Fruit fly (Drosophila melanogaster): ENCODE results near the gene Edem1.
A peak's percentile ranks its signal among the peaks of the same experiment; 100 is the strongest.

Gene Edem1

dm6 chrX:1889926-1890325 lies 18.7 kb downstream of the Edem1 start, which contains the start of the genes trr and mRpL16 (continued):
- TF ChIP-seq luna (GFP tag; optimal IDR thresholded peaks at IDR 0.05) (no peak), zfh2 (GFP tag; optimal IDR thresholded peaks at IDR 0.05) (peak; percentile 65), Atf-2 (GFP tag; optimal IDR thresholded peaks at IDR 0.05) (no peak), ttk (GFP tag; IDR thresholded peaks at IDR 0.05) (no peak), CG3838 (GFP tag; optimal IDR thresholded peaks at IDR 0.05) (no peak), CG10209 (GFP tag; optimal IDR thresholded peaks at IDR 0.05) (no peak), fd3F (GFP tag; optimal IDR thresholded peaks at IDR 0.05) (peak; percentile 1), Drgx (GFP tag; IDR thresholded peaks at IDR 0.05) (no peak), CG4282 (GFP tag; optimal IDR thresholded peaks at IDR 0.05) (no peak), CG15011 (GFP tag; optimal IDR thresholded peaks at IDR 0.05) (no peak), CG6683 (GFP tag; optimal IDR thresholded peaks at IDR 0.05) (no peak), Asciz (GFP tag; optimal IDR thresholded peaks at IDR 0.05) (no peak), pb (GFP tag; optimal IDR thresholded peaks at IDR 0.05) (no peak), Deaf1 (tag; optimal IDR thresholded peaks at IDR 0.05) (no peak), CG14014 (GFP tag; IDR thresholded peaks at IDR 0.05) (no peak), CG10565 (GFP tag; optimal IDR thresholded peaks at IDR 0.05) (no peak), CG12942 (GFP tag; optimal IDR thresholded peaks at IDR 0.05) (peak; percentile 6), CG8359 (GFP tag; optimal IDR thresholded peaks at IDR 0.05; ENCODE audit: borderline replicate concordance) (no peak), oc (tag; optimal IDR thresholded peaks at IDR 0.05) (no peak), CTCF (GFP tag; optimal IDR thresholded peaks at IDR 0.05) (no peak), az2 (GFP tag; optimal IDR thresholded peaks at IDR 0.05) (no peak), CG12236 (GFP tag; optimal IDR thresholded peaks at IDR 0.05) (no peak), CG11723 (GFP tag; optimal IDR thresholded peaks at IDR 0.05) (no peak), ATbp (GFP tag; optimal IDR thresholded peaks at IDR 0.05) (no peak), CG32772 (GFP tag; IDR thresholded peaks at IDR 0.05) (peak; percentile 41; the same call in 1 of the 2 replicates), nom (GFP tag; optimal IDR thresholded peaks at IDR 0.05) (no peak), CG7839 (tag; optimal IDR thresholded peaks at IDR 0.05) (no peak), CG10267 (tag; optimal IDR thresholded peaks at IDR 0.05) (peak; percentile 60), en (GFP tag; optimal IDR thresholded peaks at IDR 0.05) (no peak), sens-2 (GFP tag; IDR thresholded peaks at IDR 0.05) (no peak), CG7556 (GFP tag; optimal IDR thresholded peaks at IDR 0.05) (peak; percentile 4), mirr (GFP tag; optimal IDR thresholded peaks at IDR 0.05) (peak; percentile 40), pfk (GFP tag; optimal IDR thresholded peaks at IDR 0.05) (no peak), yki (optimal IDR thresholded peaks at IDR 0.05) (no peak), CG10979 (tag; optimal IDR thresholded peaks at IDR 0.05) (peak; percentile 32), zen2 (GFP tag; IDR thresholded peaks at IDR 0.05; ENCODE audit: partially characterized antibody) (peak; percentile 30; the same call in 1 of the 3 replicates), grn (GFP tag; optimal IDR thresholded peaks at IDR 0.05) (no peak), sna (GFP tag; IDR thresholded peaks at IDR 0.05; ENCODE audit: partially characterized antibody) (peak; percentile 68; the same call in 1 of the 2 replicates), hth (optimal IDR thresholded peaks at IDR 0.05) (no peak), Dek (tag; optimal IDR thresholded peaks at IDR 0.05) (peak; percentile 25), C15 (GFP tag; IDR thresholded peaks at IDR 0.05) (no peak), CG6254 (GFP tag; optimal IDR thresholded peaks at IDR 0.05) (no peak), CG10654 (GFP tag; optimal IDR thresholded peaks at IDR 0.05) (no peak), CG31224 (GFP tag; IDR thresholded peaks at IDR 0.05) (0 out of 2 replicates have a peak, but pooled peaks have one; percentile 16), Stat92E (GFP tag; optimal IDR thresholded peaks at IDR 0.05) (no peak), odd (GFP tag; optimal IDR thresholded peaks at IDR 0.05) (no peak), CG14710 (tag; optimal IDR thresholded peaks at IDR 0.05) (peak; percentile 77), CG31365 (tag; optimal IDR thresholded peaks at IDR 0.05) (no peak), NC2β (GFP tag; optimal IDR thresholded peaks at IDR 0.05) (no peak), GATAe (GFP tag; conservative IDR thresholded peaks at IDR 0.05) (no peak), so (GFP tag; IDR thresholded peaks at IDR 0.05) (no peak), twi (tag; optimal IDR thresholded peaks at IDR 0.05) (peak; percentile 39)
